Worm (Caenorhabditis elegans) whole organism, young adult: ENCODE results near the gene twk-10.

ENCODE experiments used
- B0035.1 ChIP-seq: sonication (generic microtip); optimal IDR thresholded peaks from 2 replicates; lab custom pipeline; 2016; ENCODE audit warnings: missing genetic modification characterization, mild to moderate bottlenecking, missing compliant biosample characterization, missing genotype, missing genetic modification reagents
- C17E4.6 ChIP-seq: fragments of 200-800 bp; sonication (Bioruptor generic); IDR thresholded peaks from 2 replicates; pipeline ENCODE4 v1.3.6; 2022; ENCODE audit warnings: missing genetic modification reagents, missing genetic modification characterization, missing compliant biosample characterization
- F23B12.7 ChIP-seq: sonication (generic microtip); optimal IDR thresholded peaks from 2 replicates; lab custom pipeline; 2017; ENCODE audit warnings: missing genetic modification characterization, mild to moderate bottlenecking, missing compliant biosample characterization, antibody characterized with exemption, moderate library complexity; ENCODE audit not compliant: insufficient read depth
- F52B5.7 ChIP-seq: sonication (generic microtip); optimal IDR thresholded peaks from 2 replicates; lab custom pipeline; 2016; ENCODE audit warnings: mild to moderate bottlenecking, missing genetic modification characterization, missing compliant biosample characterization
- F57A8.1 ChIP-seq: fragments of 200-800 bp; sonication (Bioruptor generic); optimal IDR thresholded peaks from 2 replicates; lab custom pipeline; 2018; ENCODE audit warnings: mild to moderate bottlenecking, missing genetic modification characterization, moderate library complexity, missing compliant biosample characterization
- F57C9.4 ChIP-seq: sonication (generic microtip); optimal IDR thresholded peaks from 2 replicates; lab custom pipeline; 2017; ENCODE audit warnings: mild to moderate bottlenecking, missing genetic modification characterization, missing compliant biosample characterization
- Y95B8A.8 ChIP-seq: fragments of 200-800 bp; sonication (Bioruptor generic); IDR thresholded peaks from 2 replicates; pipeline ENCODE4 v1.3.6; 2022; ENCODE audit warnings: missing genetic modification reagents, missing genetic modification characterization, missing compliant biosample characterization
- attf-5 ChIP-seq: fragments of 200-800 bp; sonication (Bioruptor generic); optimal IDR thresholded peaks from 2 replicates; lab custom pipeline; 2018; ENCODE audit warnings: mild to moderate bottlenecking, missing genetic modification characterization, missing compliant biosample characterization
- bed-1 ChIP-seq: fragments of 200-800 bp; sonication (Bioruptor generic); IDR thresholded peaks from 2 replicates; pipeline ENCODE4 v1.3.6; 2022; ENCODE audit warnings: missing genetic modification reagents, missing genetic modification characterization, missing compliant biosample characterization
- cebp-1 ChIP-seq, 2 experiments: fragments of 200-800 bp in 1 of 2; sonication (Bioruptor generic) in 1 of 2; sonication (generic microtip) in 1 of 2; IDR thresholded peaks in 1 of 2; optimal IDR thresholded peaks in 1 of 2; 2 replicates each; pipeline versions ENCODE4 v1.3.6 to Lab custom; 2017 to 2022; ENCODE audit warnings: missing compliant biosample characterization in 2 of 2, missing genetic modification characterization in 2 of 2, mild to moderate bottlenecking in 1 of 2, missing genetic modification reagents in 1 of 2, moderate library complexity in 1 of 2
- cebp-2 ChIP-seq: fragments of 200-800 bp; sonication (Bioruptor generic); IDR thresholded peaks from 2 replicates; pipeline ENCODE4 v1.3.6; 2022; ENCODE audit warnings: missing genetic modification characterization, missing compliant biosample characterization
- ceh-100 ChIP-seq: fragments of 200-800 bp; sonication (Bioruptor generic); IDR thresholded peaks from 2 replicates; pipeline ENCODE4 v1.3.6; 2022; ENCODE audit warnings: missing genetic modification reagents, missing genetic modification characterization, missing compliant biosample characterization
- ceh-40 ChIP-seq: fragments of 200-800 bp; sonication (Bioruptor generic); IDR thresholded peaks from 2 replicates; pipeline ENCODE4 v1.3.6; 2022; ENCODE audit warnings: missing genetic modification characterization, missing compliant biosample characterization
- ceh-58 ChIP-seq: fragments of 200-800 bp; sonication (Bioruptor generic); IDR thresholded peaks from 2 replicates; pipeline ENCODE4 v1.3.6; 2022; ENCODE audit warnings: missing genetic modification characterization, missing compliant biosample characterization
- ceh-79 ChIP-seq: sonication (generic microtip); optimal IDR thresholded peaks from 2 replicates; lab custom pipeline; 2017; ENCODE audit warnings: mild to moderate bottlenecking, missing genetic modification characterization, missing compliant biosample characterization
- chd-7 ChIP-seq: sonication (generic microtip); optimal IDR thresholded peaks from 2 replicates; lab custom pipeline; 2016; ENCODE audit warnings: mild to moderate bottlenecking, missing genetic modification characterization, moderate library complexity, missing compliant biosample characterization
- die-1 ChIP-seq: sonication (generic microtip); optimal IDR thresholded peaks from 2 replicates; lab custom pipeline; 2016; ENCODE audit warnings: missing genotype, mild to moderate bottlenecking, missing genetic modification characterization, missing compliant biosample characterization
- dox-1 ChIP-seq: fragments of 200-800 bp; sonication (Bioruptor generic); IDR thresholded peaks from 2 replicates; pipeline ENCODE4 v1.3.6; 2022; ENCODE audit warnings: missing genetic modification reagents, missing genetic modification characterization, missing compliant biosample characterization
- dpl-1 ChIP-seq: fragments of 150-350 bp; optimal IDR thresholded peaks from 2 replicates; lab custom pipeline; 2014; ENCODE audit warnings: missing biosample characterization, missing genetic modification reagents, missing genetic modification characterization
- egrh-3 ChIP-seq: fragments of 200-800 bp; sonication (Bioruptor generic); IDR thresholded peaks from 2 replicates; pipeline ENCODE4 v1.3.6; 2022; ENCODE audit warnings: missing genetic modification reagents, missing genetic modification characterization, missing compliant biosample characterization
- fkh-3 ChIP-seq: sonication (generic microtip); optimal IDR thresholded peaks from 2 replicates; lab custom pipeline; 2016; ENCODE audit warnings: mild to moderate bottlenecking, missing genetic modification characterization, missing compliant biosample characterization
- him-1 ChIP-seq: sonication (generic microtip); optimal IDR thresholded peaks from 2 replicates; lab custom pipeline; 2016; ENCODE audit warnings: missing genotype, missing genetic modification reagents, missing genetic modification characterization, missing compliant biosample characterization
- hrde-1 ChIP-seq: sonication (generic microtip); optimal IDR thresholded peaks from 2 replicates; lab custom pipeline; 2016; ENCODE audit warnings: missing genetic modification characterization, mild to moderate bottlenecking, missing compliant biosample characterization, moderate library complexity, missing genotype, missing genetic modification reagents, borderline replicate concordance
- lin-54 ChIP-seq: fragments of 200-800 bp; sonication (Bioruptor generic); optimal IDR thresholded peaks from 2 replicates; lab custom pipeline; 2018; ENCODE audit warnings: mild to moderate bottlenecking, missing genetic modification characterization, missing compliant biosample characterization
- lsy-27 ChIP-seq: sonication (generic microtip); optimal IDR thresholded peaks from 2 replicates; lab custom pipeline; 2017; ENCODE audit warnings: missing genetic modification characterization, mild to moderate bottlenecking, missing compliant biosample characterization, antibody characterized with exemption, missing genotype, borderline replicate concordance; ENCODE audit not compliant: insufficient read depth
- madf-8 ChIP-seq: fragments of 200-800 bp; sonication (Bioruptor generic); conservative IDR thresholded peaks from 2 replicates; pipeline ENCODE4 v1.3.6; 2022; ENCODE audit warnings: missing genetic modification reagents, missing genetic modification characterization, missing compliant biosample characterization
- nfya-2 ChIP-seq: fragments of 200-800 bp; sonication (Bioruptor generic); IDR thresholded peaks from 2 replicates; pipeline ENCODE4 v1.3.6; 2022; ENCODE audit warnings: missing genetic modification reagents, missing genetic modification characterization, missing compliant biosample characterization
- nfyb-1 ChIP-seq: fragments of 200-800 bp; sonication (Bioruptor generic); IDR thresholded peaks from 2 replicates; pipeline ENCODE4 v1.3.6; 2022; ENCODE audit warnings: missing genetic modification reagents, missing genetic modification characterization, missing compliant biosample characterization
- nhr-120 ChIP-seq: fragments of 200-800 bp; sonication (Bioruptor generic); IDR thresholded peaks from 2 replicates; pipeline ENCODE4 v1.3.6; 2022; ENCODE audit warnings: missing genetic modification characterization, missing compliant biosample characterization
- nhr-80 ChIP-seq: sonication (generic microtip); optimal IDR thresholded peaks from 2 replicates; lab custom pipeline; 2016; ENCODE audit warnings: missing genetic modification characterization, missing compliant biosample characterization
- pha-4 ChIP-seq: fragments of 150-350 bp; sonication (generic microtip); optimal IDR thresholded peaks from 2 replicates; lab custom pipeline; 2014; ENCODE audit warnings: missing biosample characterization, missing genetic modification reagents, missing genetic modification characterization
- rcor-1 ChIP-seq: fragments of 200-800 bp; sonication (Bioruptor generic); IDR thresholded peaks from 2 replicates; pipeline ENCODE4 v1.3.6; 2022; ENCODE audit warnings: missing genetic modification reagents, missing genetic modification characterization, missing compliant biosample characterization
- repo-1 ChIP-seq: sonication (generic microtip); optimal IDR thresholded peaks from 2 replicates; lab custom pipeline; 2017; ENCODE audit warnings: mild to moderate bottlenecking, missing genetic modification characterization, missing compliant biosample characterization
- sdz-38 ChIP-seq: sonication (generic microtip); optimal IDR thresholded peaks from 2 replicates; lab custom pipeline; 2016; ENCODE audit warnings: missing genotype, missing genetic modification characterization, missing compliant biosample characterization
- snpc-1.3 ChIP-seq: sonication (generic microtip); optimal IDR thresholded peaks from 2 replicates; lab custom pipeline; 2017; ENCODE audit warnings: missing genetic modification characterization, mild to moderate bottlenecking, missing compliant biosample characterization, antibody characterized with exemption, moderate library complexity, missing genotype, missing genetic modification reagents; ENCODE audit not compliant: insufficient read depth
- snpc-3.4 ChIP-seq: sonication (generic microtip); optimal IDR thresholded peaks from 2 replicates; lab custom pipeline; 2017; ENCODE audit warnings: missing genetic modification characterization, mild to moderate bottlenecking, missing compliant biosample characterization, antibody characterized with exemption, moderate library complexity, missing genotype, missing genetic modification reagents
- xnd-1 ChIP-seq: sonication (generic microtip); optimal IDR thresholded peaks from 2 replicates; lab custom pipeline; 2016; ENCODE audit warnings: missing genotype, missing genetic modification reagents, missing genetic modification characterization, missing compliant biosample characterization
- zfh-2 ChIP-seq: fragments of 200-800 bp; sonication (Bioruptor generic); conservative IDR thresholded peaks from 2 replicates; pipeline ENCODE4 v1.3.6; 2022; ENCODE audit warnings: missing genetic modification reagents, missing genetic modification characterization, missing compliant biosample characterization
- ztf-25 ChIP-seq: fragments of 200-800 bp; sonication (Bioruptor generic); IDR thresholded peaks from 2 replicates; pipeline ENCODE4 v1.3.6; 2022; ENCODE audit warnings: missing genetic modification reagents, missing genetic modification characterization, missing compliant biosample characterization
- ztf-28 ChIP-seq: fragments of 200-800 bp; sonication (Bioruptor generic); IDR thresholded peaks from 2 replicates; pipeline ENCODE4 v1.3.6; 2022; ENCODE audit warnings: missing genetic modification reagents, missing genetic modification characterization, missing compliant biosample characterization
- ztf-3 ChIP-seq: fragments of 200-800 bp; sonication (Bioruptor generic); optimal IDR thresholded peaks from 2 replicates; lab custom pipeline; 2018; ENCODE audit warnings: mild to moderate bottlenecking, missing genetic modification characterization, missing compliant biosample characterization
- ztf-6 ChIP-seq: fragments of 200-800 bp; sonication (Bioruptor generic); IDR thresholded peaks from 2 replicates; pipeline ENCODE4 v1.3.6; 2022; ENCODE audit warnings: missing genetic modification reagents, missing genetic modification characterization, missing compliant biosample characterization

twk-10 gene

DNA sequence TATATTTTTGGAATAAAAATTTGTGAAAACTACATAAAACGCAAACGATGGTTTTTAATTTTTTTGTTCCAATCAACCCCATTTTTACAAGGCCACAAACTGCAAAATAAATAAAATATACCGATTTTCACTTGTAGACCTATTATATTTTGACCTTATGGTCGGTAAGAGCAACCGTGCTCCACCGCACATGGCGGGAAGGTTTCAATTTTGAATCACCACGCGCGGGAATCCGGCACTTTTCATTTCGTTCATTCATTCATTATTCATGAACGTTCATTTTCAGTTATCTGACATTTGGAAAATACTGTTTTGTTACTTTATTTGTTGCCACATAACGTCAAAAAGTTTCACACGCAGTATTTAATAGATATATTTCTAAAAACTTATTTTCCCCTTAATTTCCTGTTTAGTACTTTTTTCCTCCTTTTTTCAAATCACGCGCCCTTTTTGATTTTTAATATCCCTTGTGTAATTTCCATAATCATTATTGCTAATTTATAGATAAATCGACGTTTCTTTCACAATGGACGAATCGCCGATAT is 41.6 kb downstream of the twk-10 start, which contains the start of gene hcp-1 (continued):
- TF ChIP-seq dox-1 (GFP tag; lab: Robert Waterston, UW) (peak; percentile 94; the same call in 1 of the 2 replicates), snpc-3.4 (tag; lab: Kevin White, UChicago) (peak; percentile 95), Y95B8A.8 (GFP tag; lab: Robert Waterston, UW) (peak; percentile 93), pha-4 (tag; lab: Kevin White, UChicago) (no peak), snpc-1.3 (tag; lab: Kevin White, UChicago) (peak; percentile 81), nhr-120 (GFP tag; lab: Robert Waterston, UW) (no peak), dpl-1 (GFP tag; lab: Kevin White, UChicago) (peak; percentile 99)

ce11 chrV:6602556-6603062 is 50.5 kb downstream of the twk-10 start, which contains the start of gene ZK1055.6:
ZK1055.6 (minus strand) TSS chrV:6602606.
- no peak for TF ChIP-seq fkh-3 (tag; lab: Kevin White, UChicago)
- peak; percentile 40; the same call in 1 of the 2 replicates for TF ChIP-seq zfh-2 (GFP tag; lab: Robert Waterston, UW)
- TF ChIP-seq, all 124 proteins: peak for 1

- TF ChIP-seq egrh-3 (no peak), ceh-40 (GFP tag; lab: Robert Waterston, UW) (no peak), bed-1 (no peak), ztf-28 (no peak), F23B12.7 (no peak), B0035.1 (tag; lab: Kevin White, UChicago) (no peak), nfyb-1 (GFP tag; lab: Robert Waterston, UW) (no peak), ztf-25 (GFP tag; lab: Robert Waterston, UW) (no peak), ztf-6 (GFP tag; lab: Robert Waterston, UW) (no peak), hrde-1 (tag; lab: Kevin White, UChicago) (no peak), ceh-58 (GFP tag; lab: Robert Waterston, UW) (no peak), ztf-3 (no peak), lin-54 (GFP tag; lab: Kevin White, UChicago) (no peak), cebp-1 (GFP tag; IDR thresholded peaks at IDR 0.05; lab: Robert Waterston, UW) (no peak), cebp-1 (tag; optimal IDR thresholded peaks at IDR 0.05; lab: Kevin White, UChicago) (no peak)
Observed at ce11 chrV:6605275-6605674, 53.1 kb downstream of the twk-10 start, which contains the start of gene ZK1055.7. ZK1055.7 (minus strand) TSS chrV:6605375.

ce11 chrV:6606197-6606596 is 54.1 kb downstream of the twk-10 start:
- TF ChIP-seq F57C9.4, result no peak
- TF ChIP-seq him-1 (tag; lab: Kevin White, UChicago), result no peak
- no peak for TF ChIP-seq xnd-1 (tag; lab: Kevin White, UChicago)
- TF ChIP-seq dpl-1 (GFP tag; lab: Kevin White, UChicago), result no peak
- peak; percentile 51 for TF ChIP-seq attf-5 (GFP tag; lab: Kevin White, UChicago)
- TF ChIP-seq die-1 (tag; lab: Kevin White, UChicago), result no peak
- TF ChIP-seq cebp-2 (GFP tag; lab: Robert Waterston, UW), result no peak
- no peak for TF ChIP-seq sdz-38 (tag; lab: Kevin White, UChicago)
- TF ChIP-seq rcor-1, result no peak
- TF ChIP-seq nfya-2 (GFP tag; lab: Robert Waterston, UW), result 0 out of 2 replicates have a peak, but pooled peaks have one; percentile 36
- TF ChIP-seq nhr-80 (tag; lab: Kevin White, UChicago), result peak; percentile 36
- no peak for TF ChIP-seq chd-7 (tag; lab: Kevin White, UChicago)
- TF ChIP-seq ceh-100, result no peak
- peak; percentile 3 for TF ChIP-seq repo-1
- no peak for TF ChIP-seq C17E4.6 (GFP tag; lab: Robert Waterston, UW)
- no peak for TF ChIP-seq lsy-27 (tag; lab: Kevin White, UChicago)
- peak; percentile 37 for TF ChIP-seq hrde-1 (tag; lab: Kevin White, UChicago)
- TF ChIP-seq F57A8.1 (GFP tag; lab: Kevin White, UChicago), result no peak
- TF ChIP-seq ceh-79 (tag; lab: Kevin White, UChicago), result no peak
- no peak for TF ChIP-seq madf-8 (GFP tag; lab: Robert Waterston, UW)
- TF ChIP-seq F52B5.7 (tag; lab: Kevin White, UChicago), result no peak
